Fruit fly (Drosophila melanogaster) whole organism, wandering third instar larva: ENCODE data around the gene CG31019.

Experiments used
- Abd-B ChIP-seq: fragments of >200 bp; optimal IDR thresholded peaks from 2 replicates; lab custom pipeline; 2017; ENCODE audit warnings: missing biosample characterization, missing genetic modification characterization
- CG32264 ChIP-seq: fragments of 200-800 bp; sonication (Bioruptor generic); optimal IDR thresholded peaks from 2 replicates; lab custom pipeline; 2016; ENCODE audit warnings: missing biosample characterization, missing genetic modification characterization
- CG9705 ChIP-seq: fragments of 200-800 bp; sonication (Bioruptor generic); optimal IDR thresholded peaks from 2 replicates; lab custom pipeline; 2018; ENCODE audit warnings: missing biosample characterization, mild to moderate bottlenecking, missing genetic modification characterization
- Dfd ChIP-seq: fragments of >200 bp; optimal IDR thresholded peaks from 2 replicates; lab custom pipeline; 2017; ENCODE audit warnings: missing biosample characterization, missing genetic modification characterization
- Dif ChIP-seq: fragments of 200-275, 200-300 bp; sonication (Bioruptor generic); optimal IDR thresholded peaks from 2 replicates; lab custom pipeline; 2018; ENCODE audit warnings: missing biosample characterization, missing genetic modification characterization; ENCODE audit not compliant: partially characterized antibody
- GATAd ChIP-seq: sonication (Bioruptor generic); optimal IDR thresholded peaks from 2 replicates; lab custom pipeline; 2016; ENCODE audit warnings: missing biosample characterization, missing genetic modification characterization
- HLH106 ChIP-seq: fragments of 200-800 bp; optimal IDR thresholded peaks from 3 replicates; lab custom pipeline; 2019; ENCODE audit warnings: missing biosample characterization, mild to moderate bottlenecking, missing genetic modification characterization, moderate library complexity
- Hr78 ChIP-seq: fragments of >200 bp; optimal IDR thresholded peaks from 2 replicates; lab custom pipeline; 2017; ENCODE audit warnings: missing biosample characterization, missing genetic modification characterization
- Hr83 ChIP-seq: fragments of 200-300 bp; sonication (Bioruptor generic); optimal IDR thresholded peaks from 2 replicates; lab custom pipeline; 2016; ENCODE audit warnings: missing biosample characterization, mild to moderate bottlenecking, missing genetic modification characterization, moderate library complexity; ENCODE audit not compliant: poor library complexity, severe bottlenecking
- Jra ChIP-seq: sonication (Bioruptor generic); optimal IDR thresholded peaks from 2 replicates; lab custom pipeline; 2016; ENCODE audit warnings: missing biosample characterization, missing genetic modification characterization
- Mio ChIP-seq: sonication (Bioruptor generic); optimal IDR thresholded peaks from 2 replicates; lab custom pipeline; 2016; ENCODE audit warnings: missing biosample characterization, missing genetic modification characterization
- Myc ChIP-seq: fragments of >200 bp; optimal IDR thresholded peaks from 2 replicates; lab custom pipeline; 2017
- N ChIP-seq: fragments of >200 bp; optimal IDR thresholded peaks from 2 replicates; lab custom pipeline; 2018; ENCODE audit warnings: missing biosample characterization, missing external identifiers, missing genetic modification characterization
- OdsH ChIP-seq: fragments of 200-800 bp; sonication (Bioruptor generic); optimal IDR thresholded peaks from 2 replicates; lab custom pipeline; 2016; ENCODE audit warnings: missing biosample characterization, mild to moderate bottlenecking, missing genetic modification characterization
- Rel ChIP-seq, 2 experiments: fragments of 200-800 bp; sonication (Bioruptor generic) in 1 of 2; optimal IDR thresholded peaks; 2 replicates in 1 of 2; 3 replicates in 1 of 2; lab custom pipeline; 2016 to 2019; ENCODE audit warnings: mild to moderate bottlenecking in 2 of 2, missing biosample characterization in 2 of 2, missing genetic modification characterization in 2 of 2, moderate library complexity in 1 of 2
- br ChIP-seq: fragments of 200-800 bp; sonication (Bioruptor generic); optimal IDR thresholded peaks from 2 replicates; lab custom pipeline; 2016; ENCODE audit warnings: missing biosample characterization, missing genetic modification characterization
- brk ChIP-seq: fragments of 200-800 bp; sonication (Bioruptor generic); optimal IDR thresholded peaks from 2 replicates; lab custom pipeline; 2016; ENCODE audit warnings: missing biosample characterization, mild to moderate bottlenecking, missing genetic modification characterization
- dl ChIP-seq, 2 experiments: fragments of 175-275, 200-275 bp in 1 of 2; fragments of 200-275 bp in 1 of 2; sonication (Bioruptor generic); optimal IDR thresholded peaks; lab custom pipeline; 2018; ENCODE audit warnings: mild to moderate bottlenecking in 2 of 2, missing biosample characterization in 2 of 2, missing genetic modification characterization in 2 of 2, moderate library complexity in 2 of 2; ENCODE audit not compliant: partially characterized antibody in 2 of 2, insufficient read depth in 1 of 2
- dmrt93B ChIP-seq: fragments of 200-800 bp; sonication (Bioruptor generic); optimal IDR thresholded peaks from 2 replicates; lab custom pipeline; 2018; ENCODE audit warnings: missing biosample characterization, mild to moderate bottlenecking, missing genetic modification characterization
- dsf ChIP-seq: sonication (Bioruptor generic); optimal IDR thresholded peaks from 2 replicates; lab custom pipeline; 2016; ENCODE audit warnings: missing biosample characterization, missing genetic modification characterization, borderline replicate concordance
- ey ChIP-seq: fragments of 200-800 bp; sonication (Bioruptor generic); optimal IDR thresholded peaks from 2 replicates; lab custom pipeline; 2016; ENCODE audit warnings: missing biosample characterization, missing genetic modification characterization
- foxo ChIP-seq, 2 experiments: fragments of 200-800 bp; sonication (Bioruptor generic); optimal IDR thresholded peaks; 2 replicates in 1 of 2; 3 replicates in 1 of 2; lab custom pipeline; 2016 to 2017; ENCODE audit warnings: missing biosample characterization in 2 of 2, missing genetic modification characterization in 2 of 2
- fru ChIP-seq: fragments of 200-800 bp; sonication (Bioruptor generic); optimal IDR thresholded peaks from 3 replicates; lab custom pipeline; 2016; ENCODE audit warnings: missing biosample characterization, mild to moderate bottlenecking, missing genetic modification characterization
- h ChIP-seq: fragments of 200-800 bp; sonication (Bioruptor generic); optimal IDR thresholded peaks from 3 replicates; lab custom pipeline; 2016; ENCODE audit warnings: missing biosample characterization, mild to moderate bottlenecking, missing genetic modification characterization
- lola ChIP-seq: fragments of >200 bp; optimal IDR thresholded peaks from 2 replicates; lab custom pipeline; 2017; ENCODE audit warnings: missing biosample characterization, missing genetic modification characterization
- pan ChIP-seq: fragments of >200 bp; optimal IDR thresholded peaks from 2 replicates; lab custom pipeline; 2017
- rgr ChIP-seq: fragments of 200-800 bp; sonication (Bioruptor generic); optimal IDR thresholded peaks from 3 replicates; lab custom pipeline; 2016; ENCODE audit warnings: missing biosample characterization, mild to moderate bottlenecking, missing genetic modification characterization
- sv ChIP-seq: fragments of 200-800 bp; sonication (Bioruptor generic); optimal IDR thresholded peaks from 3 replicates; lab custom pipeline; 2016; ENCODE audit warnings: missing biosample characterization, missing genetic modification characterization
- tai ChIP-seq: sonication (Bioruptor generic); optimal IDR thresholded peaks from 2 replicates; lab custom pipeline; 2016; ENCODE audit warnings: missing biosample characterization, missing genetic modification characterization
- woc ChIP-seq: sonication (Bioruptor generic); optimal IDR thresholded peaks from 2 replicates; lab custom pipeline; 2016; ENCODE audit warnings: missing biosample characterization, mild to moderate bottlenecking, missing genetic modification characterization

CG31019 gene

DNA sequence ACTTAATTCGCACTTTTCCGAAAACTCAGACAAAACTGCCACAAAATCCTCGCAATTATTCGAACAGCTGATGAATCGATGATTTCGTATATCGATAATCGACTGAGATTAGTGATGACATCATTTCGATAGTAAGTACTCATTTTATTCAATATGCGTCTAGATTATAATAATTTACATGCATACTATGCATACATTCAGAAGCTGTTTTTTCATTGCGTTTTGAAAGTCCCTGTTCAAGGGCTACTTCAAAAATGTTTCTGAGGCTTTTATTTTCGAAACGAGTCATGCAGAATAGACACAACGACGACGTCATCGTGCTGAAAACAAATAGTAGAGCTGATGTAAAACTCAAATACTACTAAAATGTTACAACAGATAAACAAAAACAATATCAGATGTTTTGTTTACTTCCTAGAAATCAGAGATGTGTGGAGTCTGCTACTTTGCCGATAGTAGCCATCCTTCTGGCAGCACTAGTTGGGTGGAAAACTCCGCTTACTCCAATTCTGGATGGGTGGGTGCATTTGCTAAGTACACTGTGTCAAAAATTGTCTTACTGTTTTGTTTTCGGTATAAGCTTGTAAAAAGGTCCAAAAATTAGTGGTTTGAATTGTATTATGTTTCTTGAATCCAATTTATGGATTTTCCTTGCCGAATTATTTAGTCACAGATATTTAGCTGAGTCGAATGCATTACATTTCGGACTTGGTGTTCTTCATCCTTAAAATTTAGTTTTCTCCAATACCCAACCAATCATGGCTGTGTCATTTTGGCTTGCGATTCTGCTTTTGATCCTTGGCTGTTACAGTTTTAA is 4.8 kb downstream of the CG31019 start, which contains the start of the genes CG2246 and CG31021:
TSS of gene CG2246 (minus strand) at position 50 of the 817 bp plus-strand sequence.
TSS of gene CG31021 (plus strand) at position 767 of the 817 bp plus-strand sequence.
- TF ChIP-seq foxo (GFP tag; optimal IDR thresholded peaks at IDR 0.05; lab: Kevin White, UChicago) = peak in 1 of 2 experiments; percentile 62
- TF ChIP-seq Myc = no peak
- peak; percentile 22 for TF ChIP-seq CG9705 (GFP tag; lab: Kevin White, UChicago)
- no peak for TF ChIP-seq lola (GFP tag; lab: Kevin White, UChicago)
- peak; percentile 32 for TF ChIP-seq HLH106
- TF ChIP-seq rgr (GFP tag; lab: Kevin White, UChicago) = peak; percentile 49
- TF ChIP-seq OdsH (GFP tag; lab: Kevin White, UChicago) = peak; percentile 1
- TF ChIP-seq ey (GFP tag; lab: Kevin White, UChicago) = peak; percentile 29
- peak; percentile 10 for TF ChIP-seq brk (GFP tag; lab: Kevin White, UChicago)
- no peak for TF ChIP-seq Rel (GFP tag; optimal IDR thresholded peaks at IDR 0.05; lab: Kevin White, UChicago)
- TF ChIP-seq Rel (tag; optimal IDR thresholded peaks at IDR 0.05; lab: Kevin White, UChicago) = no peak
- TF ChIP-seq Jra (GFP tag; lab: Kevin White, UChicago) = peak; percentile 42
- no peak for TF ChIP-seq Hr78 (GFP tag; lab: Kevin White, UChicago)
- peak; percentile 74 for TF ChIP-seq sv
- TF ChIP-seq woc = peak; percentile 43
- TF ChIP-seq dl (GFP tag; optimal IDR thresholded peaks at IDR 0.05; lab: Kevin White, UChicago; ENCODE audit: insufficient read depth in 1 of 2, partially characterized antibody in 2 of 2) = no peak
- TF ChIP-seq br (GFP tag; lab: Kevin White, UChicago) = peak; percentile 31
- TF ChIP-seq fru (GFP tag; lab: Kevin White, UChicago) = peak; percentile 74
- peak; percentile 1 for TF ChIP-seq tai (GFP tag; lab: Kevin White, UChicago)
- TF ChIP-seq GATAd (GFP tag; lab: Kevin White, UChicago) = peak; percentile 19
- peak; percentile 17 for TF ChIP-seq dsf
- no peak for TF ChIP-seq Dif (GFP tag; lab: Kevin White, UChicago)
- peak; percentile 2 for TF ChIP-seq dmrt93B (GFP tag; lab: Kevin White, UChicago)
- TF ChIP-seq h (GFP tag; lab: Kevin White, UChicago) = peak; percentile 54

DNA sequence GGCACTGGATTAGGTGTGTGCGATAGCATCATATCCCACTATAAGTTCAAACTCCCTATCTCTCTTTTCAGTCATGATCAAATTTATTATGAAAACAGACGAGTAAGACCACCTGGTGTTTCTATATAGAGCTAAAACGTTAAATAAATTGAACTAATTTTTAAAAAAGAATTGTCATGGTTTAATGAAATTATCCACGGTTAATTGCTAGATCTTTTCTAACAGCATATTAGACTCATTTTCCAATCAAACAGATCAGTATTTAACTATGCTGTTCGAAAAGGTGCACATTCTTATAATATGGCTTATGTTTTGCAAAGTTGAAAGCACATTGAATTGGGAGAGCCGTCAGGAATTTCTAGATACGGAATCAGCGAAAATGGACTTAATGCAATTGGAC is 7.1 kb downstream of the CG31019 start, which contains the start of gene PH4alphaNE3:
TSS of gene PH4alphaNE3 (plus strand) at position 301 of the 400 bp plus-strand sequence.
- TF ChIP-seq Hr83 (GFP tag; lab: Kevin White, UChicago) (no peak), br (GFP tag; lab: Kevin White, UChicago) (no peak), woc (no peak), brk (GFP tag; lab: Kevin White, UChicago) (no peak), CG32264 (GFP tag; lab: Kevin White, UChicago) (no peak), OdsH (GFP tag; lab: Kevin White, UChicago) (no peak), rgr (GFP tag; lab: Kevin White, UChicago) (no peak), Dfd (GFP tag; lab: Kevin White, UChicago) (no peak), sv (no peak), fru (GFP tag; lab: Kevin White, UChicago) (no peak), Dif (GFP tag; lab: Kevin White, UChicago) (no peak), tai (GFP tag; lab: Kevin White, UChicago) (no peak), h (GFP tag; lab: Kevin White, UChicago) (no peak), dsf (no peak), Myc (no peak), Jra (GFP tag; lab: Kevin White, UChicago) (no peak), Rel (GFP tag; optimal IDR thresholded peaks at IDR 0.05; lab: Kevin White, UChicago) (no peak), Rel (tag; optimal IDR thresholded peaks at IDR 0.05; lab: Kevin White, UChicago) (no peak), Abd-B (no peak), Mio (GFP tag; lab: Kevin White, UChicago) (no peak), lola (GFP tag; lab: Kevin White, UChicago) (no peak)

DNA sequence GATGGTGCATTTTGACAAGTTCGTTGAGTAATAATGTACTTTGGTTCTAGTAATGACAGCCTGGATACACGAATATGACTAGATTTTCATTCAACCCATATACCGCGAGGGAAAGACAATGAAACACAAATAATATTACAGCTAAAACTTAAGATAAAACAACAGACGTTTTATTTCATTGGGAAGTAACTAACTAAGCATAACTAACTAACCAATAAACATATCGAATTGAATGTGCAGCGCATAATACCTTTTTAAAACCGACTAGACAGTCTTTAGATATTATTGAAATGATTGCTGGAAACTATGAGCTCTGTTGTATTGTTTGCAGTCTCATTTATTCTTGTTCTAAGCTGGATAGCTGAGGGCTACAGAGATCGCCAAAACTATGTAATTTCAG is 9.1 kb downstream of the CG31019 start, which contains the start of gene CG31016:
TSS of gene CG31016 (plus strand) at position 301 of the 400 bp plus-strand sequence.
- TF ChIP-seq N (GFP tag; lab: Kevin White, UChicago) (no peak), sv (no peak), Jra (GFP tag; lab: Kevin White, UChicago) (no peak), fru (GFP tag; lab: Kevin White, UChicago) (no peak), Mio (GFP tag; lab: Kevin White, UChicago) (no peak), h (GFP tag; lab: Kevin White, UChicago) (no peak), brk (GFP tag; lab: Kevin White, UChicago) (no peak), Myc (no peak), dl (GFP tag; optimal IDR thresholded peaks at IDR 0.05; lab: Kevin White, UChicago; ENCODE audit: insufficient read depth in 1 of 2, partially characterized antibody in 2 of 2) (no peak), pan (lab: Kevin White, UChicago) (no peak), OdsH (GFP tag; lab: Kevin White, UChicago) (no peak)
